Worm (Caenorhabditis elegans) whole organism, L4/young adult: Measurements from ENCODE around the gene W04B5.5.
"Not testable (repeated sequence)": the region's sequence is repeated elsewhere in the genome, so short reads cannot be mapped to it uniquely, and the experiment has no call there.

Source experiments
- W03F9.2 ChIP-seq: fragments of 150-350 bp; optimal IDR thresholded peaks from 2 replicates; lab custom pipeline; 2014; ENCODE audit warnings: missing biosample characterization, missing genetic modification characterization
- dao-5 ChIP-seq: sonication (generic microtip); optimal IDR thresholded peaks from 2 replicates; lab custom pipeline; 2016; ENCODE audit warnings: missing genotype, missing genetic modification characterization, moderate library complexity, missing compliant biosample characterization
- him-1 ChIP-seq: sonication (generic microtip); optimal IDR thresholded peaks from 2 replicates; lab custom pipeline; 2016; ENCODE audit warnings: missing genotype, missing genetic modification reagents, missing genetic modification characterization, missing compliant biosample characterization

The W04B5.5 gene

ce11 chrIII:2418159-2418658 lies at the start of gene W04B5.5, which contains the start of gene W04B5.3:
Gene W04B5.5, minus strand, starts transcription at chrIII:2418209.
Gene W04B5.3, plus strand, starts transcription at chrIII:2418514.
- TF ChIP-seq him-1 (tag; lab: Kevin White, UChicago) = no peak
- TF ChIP-seq dao-5 = no peak
- no peak for TF ChIP-seq W03F9.2

- not testable (repeated sequence) for TF ChIP-seq W03F9.2; him-1 (tag; lab: Kevin White, UChicago); dao-5
Measured at ce11 chrIII:2458742-2459141, 40.7 kb upstream of the W04B5.5 start, which contains the start of gene E02H9.3. Gene E02H9.3, plus strand, starts transcription at chrIII:2459042.

DNA sequence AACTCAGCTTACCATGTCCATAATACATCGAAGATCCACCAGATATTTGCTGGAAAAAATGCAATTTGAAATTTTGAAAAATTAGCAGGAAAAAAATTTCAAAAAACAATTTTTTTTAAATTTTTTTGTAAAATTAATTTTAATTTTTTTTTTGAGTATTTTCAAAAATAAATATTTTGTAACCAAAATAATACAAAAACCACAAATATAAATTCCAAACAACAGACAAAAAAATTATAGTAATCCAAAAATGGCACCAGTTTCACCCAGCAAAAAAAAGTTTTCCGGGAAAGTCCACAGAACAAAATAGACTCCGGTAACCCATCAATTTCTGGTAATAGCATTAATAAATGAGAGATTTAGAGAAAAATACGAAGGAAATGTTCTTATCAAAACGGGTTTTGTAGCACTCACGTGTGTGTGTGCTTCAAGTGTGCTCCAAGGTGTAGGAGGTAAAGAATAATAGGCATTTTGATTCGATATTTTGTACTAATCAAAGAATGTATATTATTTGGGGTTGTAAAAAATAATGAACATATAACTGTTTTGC lies 36.8 kb upstream of the W04B5.5 start, which contains the start of gene nhr-121:
Gene nhr-121, minus strand, starts transcription at position 51 of the 550 bp plus-strand sequence.
- TF ChIP-seq dao-5 = no peak
- no peak for TF ChIP-seq W03F9.2
- no peak for TF ChIP-seq him-1 (tag; lab: Kevin White, UChicago)

- no peak for TF ChIP-seq him-1 (tag; lab: Kevin White, UChicago)
- no peak for TF ChIP-seq W03F9.2
- no peak for TF ChIP-seq dao-5
Measured at ce11 chrIII:2445574-2446259, 27.7 kb upstream of the W04B5.5 start, which contains the start of the genes E02H9.7 and klo-2. Gene E02H9.7, minus strand, starts transcription at chrIII:2445674. Gene klo-2, plus strand, starts transcription at chrIII:2446209.

DNA sequence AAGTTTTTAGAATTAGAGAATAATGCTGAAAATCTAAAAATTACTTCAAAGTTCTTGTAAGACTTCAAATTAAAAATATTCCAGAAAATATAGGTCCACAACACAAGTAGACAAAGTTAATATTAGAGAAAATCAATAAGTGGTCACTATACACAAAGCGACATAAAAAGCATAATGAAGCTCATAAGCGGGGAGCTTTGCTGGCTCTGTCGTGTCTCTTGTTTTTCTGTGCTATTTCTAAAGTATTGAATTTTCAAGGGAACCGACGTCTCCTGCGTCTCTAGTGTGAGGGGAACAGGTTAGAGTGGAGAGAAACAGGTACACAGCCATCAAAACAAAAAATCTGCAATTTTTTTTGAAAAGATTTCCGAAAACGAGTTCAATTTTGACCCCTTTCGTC lies 20.5 kb upstream of the W04B5.5 start, which contains the start of gene E02H9.13:
Gene E02H9.13, minus strand, starts transcription at position 199 of the 400 bp plus-strand sequence.
- no peak for TF ChIP-seq him-1 (tag; lab: Kevin White, UChicago)
- no peak for TF ChIP-seq W03F9.2
- no peak for TF ChIP-seq dao-5

ce11 chrIII:2435805-2436204 lies 17.8 kb upstream of the W04B5.5 start, which contains the start of gene E02H9.6:
Gene E02H9.6, plus strand, starts transcription at chrIII:2436105.
- TF ChIP-seq dao-5; him-1 (tag; lab: Kevin White, UChicago); W03F9.2: not testable (repeated sequence)

DNA sequence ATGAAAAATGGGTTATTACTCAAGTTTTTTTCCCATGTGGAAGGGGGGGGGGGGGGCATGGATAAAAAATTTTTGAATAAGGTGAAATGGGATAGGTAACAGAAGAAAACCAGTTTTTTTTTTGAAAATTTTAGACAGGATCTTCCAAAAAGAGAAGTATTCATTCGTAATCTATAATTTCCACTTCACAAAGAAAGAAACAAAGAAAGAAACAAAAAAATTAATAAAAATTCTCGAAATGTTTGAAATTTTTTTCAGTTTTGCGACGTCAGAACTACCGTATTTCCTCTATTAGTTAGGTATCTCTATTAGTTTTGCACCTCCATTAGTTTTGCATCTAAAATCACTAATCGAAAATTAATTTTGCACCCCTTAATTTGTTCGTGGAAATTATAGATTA lies 17.4 kb upstream of the W04B5.5 start, which contains the start of gene W04B5.6:
Gene W04B5.6, minus strand, starts transcription at position 101 of the 400 bp plus-strand sequence.
- TF ChIP-seq dao-5; him-1 (tag; lab: Kevin White, UChicago); W03F9.2: not testable (repeated sequence)

DNA sequence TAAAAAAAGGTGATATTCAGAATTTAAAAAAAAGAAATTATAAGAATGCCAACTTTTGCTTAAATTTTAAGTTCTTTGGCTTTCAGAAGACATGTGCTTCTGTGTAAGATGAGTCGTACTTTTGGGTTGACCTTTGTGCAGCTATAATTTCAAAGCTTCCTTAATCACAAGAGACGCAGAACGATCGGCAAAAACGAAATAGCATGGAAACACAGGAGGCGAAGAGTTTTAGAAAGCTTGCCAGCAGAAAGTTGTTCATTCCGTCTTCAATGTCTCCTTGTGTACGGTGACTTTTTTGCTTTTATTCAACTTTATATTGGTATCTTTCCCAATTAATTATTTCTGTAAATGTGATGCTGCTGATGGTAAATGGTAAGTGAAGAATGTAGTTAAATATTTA lies 14.9 kb upstream of the W04B5.5 start:
- no peak for TF ChIP-seq W03F9.2
- TF ChIP-seq dao-5 = no peak
- TF ChIP-seq him-1 (tag; lab: Kevin White, UChicago) = no peak

- no peak for TF ChIP-seq W03F9.2
- no peak for TF ChIP-seq dao-5
- no peak for TF ChIP-seq him-1 (tag; lab: Kevin White, UChicago)
Measured at ce11 chrIII:2426122-2426521, 8.1 kb upstream of the W04B5.5 start, which contains the start of gene W04B5.8. Gene W04B5.8, plus strand, starts transcription at chrIII:2426316.

- no peak for TF ChIP-seq him-1 (tag; lab: Kevin White, UChicago)
- no peak for TF ChIP-seq dao-5
- no peak for TF ChIP-seq W03F9.2
Measured at ce11 chrIII:2424783-2425329, 6.8 kb upstream of the W04B5.5 start.

ce11 chrIII:2423638-2424037 lies 5.6 kb upstream of the W04B5.5 start:
- TF ChIP-seq W03F9.2 (no peak), dao-5 (no peak), him-1 (tag; lab: Kevin White, UChicago) (no peak)

ce11 chrIII:2421226-2421625 lies 3.2 kb upstream of the W04B5.5 start:
- TF ChIP-seq dao-5 (no peak), W03F9.2 (no peak), him-1 (tag; lab: Kevin White, UChicago) (no peak)

DNA sequence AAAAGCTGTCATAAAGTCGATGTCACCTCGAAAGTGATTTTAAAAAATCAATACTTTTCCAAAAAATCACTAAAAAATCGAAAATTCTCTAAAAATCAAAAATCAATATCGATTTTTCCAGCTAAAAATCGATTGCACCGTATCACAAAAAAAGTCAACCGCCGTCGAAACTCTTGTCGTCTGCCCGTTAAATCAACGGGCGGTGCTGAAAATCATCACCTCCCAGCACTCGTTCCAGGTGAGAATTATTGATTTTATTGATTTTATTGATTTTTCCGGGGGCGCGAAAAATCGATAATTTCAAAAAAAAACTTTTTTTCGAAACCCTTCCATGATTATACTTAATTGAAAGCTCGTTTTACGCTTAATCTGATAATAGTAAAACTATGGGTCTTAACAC lies 1.5 kb upstream of the W04B5.5 start:
- no peak for TF ChIP-seq dao-5
- no peak for TF ChIP-seq him-1 (tag; lab: Kevin White, UChicago)
- TF ChIP-seq W03F9.2 = no peak

- TF ChIP-seq dao-5 (no peak), him-1 (tag; lab: Kevin White, UChicago) (no peak), W03F9.2 (no peak)
Measured at ce11 chrIII:2418981-2419380, 972 bp upstream of the W04B5.5 start.
